Fruit fly (Drosophila melanogaster): Measurements from ENCODE around the gene CG8004.

CG8004 gene

DNA sequence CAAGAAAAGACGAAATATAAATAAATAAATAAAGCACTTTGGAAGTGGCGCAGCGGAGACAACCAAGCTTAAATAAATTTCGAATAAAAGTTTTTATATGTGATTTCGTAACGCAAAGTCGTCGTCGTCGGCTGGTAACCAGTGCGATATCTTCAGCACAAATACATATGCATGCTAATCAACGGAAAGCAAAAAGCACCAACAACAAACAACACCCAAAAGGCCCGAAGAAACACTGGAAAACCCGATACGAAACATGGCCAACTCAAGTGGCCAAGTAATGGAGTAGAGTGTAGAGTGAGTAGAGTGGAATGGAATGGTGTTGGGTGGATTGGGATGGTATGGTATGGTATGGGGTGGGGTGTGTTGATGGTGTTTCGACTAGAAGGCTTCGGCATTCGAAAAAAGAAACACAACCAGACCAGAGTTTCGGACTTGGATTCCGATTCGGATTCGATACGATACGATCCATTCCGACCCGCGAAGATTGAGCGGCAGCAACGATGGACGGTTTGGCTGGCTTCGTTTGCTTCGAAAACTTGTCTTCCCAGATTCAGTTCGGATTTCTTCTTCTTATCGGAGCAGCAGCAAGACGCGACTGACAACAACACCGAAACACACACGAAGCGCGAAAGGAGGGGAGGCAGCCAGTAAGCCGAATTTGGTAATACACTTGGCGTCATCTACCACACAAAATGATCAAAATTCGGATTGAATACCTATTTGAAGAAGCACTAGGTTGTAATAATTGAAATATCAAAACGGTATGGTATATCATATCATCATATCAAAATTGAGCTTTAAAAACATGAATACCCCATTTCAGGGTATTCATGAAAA, 25.5 kb downstream of the CG8004 start (continued):
- TF ChIP-seq Elba2 (GFP tag; optimal IDR thresholded peaks at IDR 0.05) (peak; percentile 13), pnt (GFP tag; optimal IDR thresholded peaks at IDR 0.05) (peak; percentile 87), CG3838 (GFP tag; optimal IDR thresholded peaks at IDR 0.05) (peak; percentile 90), CkIIα-i1 (GFP tag; IDR thresholded peaks at IDR 0.05) (peak; percentile 89; the same call in 1 of the 2 replicates), dm (GFP tag; optimal IDR thresholded peaks at IDR 0.05) (peak; percentile 90), MBD-R2 (GFP tag; IDR thresholded peaks at IDR 0.05) (peak; percentile 96), CG6175 (GFP tag; IDR thresholded peaks at IDR 0.05) (peak; percentile 94), bcd (GFP tag; optimal IDR thresholded peaks at IDR 0.05) (peak; percentile 95), Sox100B (GFP tag; optimal IDR thresholded peaks at IDR 0.05) (peak; percentile 83), aop (GFP tag; IDR thresholded peaks at IDR 0.05) (peak; percentile 70), CG7357 (GFP tag; IDR thresholded peaks at IDR 0.05) (peak; percentile 89), wek (GFP tag; optimal IDR thresholded peaks at IDR 0.05) (peak; percentile 91), Dad (GFP tag; optimal IDR thresholded peaks at IDR 0.05) (peak; percentile 86), Neu2 (GFP tag; optimal IDR thresholded peaks at IDR 0.05; ENCODE audit: borderline replicate concordance) (peak; percentile 64), lmd (GFP tag; IDR thresholded peaks at IDR 0.05) (peak; percentile 97), TFAM (GFP tag; optimal IDR thresholded peaks at IDR 0.05) (peak; percentile 65), CG13424 (tag; optimal IDR thresholded peaks at IDR 0.05) (peak; percentile 95), CG15073 (GFP tag; optimal IDR thresholded peaks at IDR 0.05) (peak; percentile 70), CG17568 (GFP tag; optimal IDR thresholded peaks at IDR 0.05) (peak; percentile 85), Xrp1 (GFP tag; IDR thresholded peaks at IDR 0.05) (peak; percentile 88), CG2129 (GFP tag; IDR thresholded peaks at IDR 0.05; ENCODE audit: partially characterized antibody) (no peak), dmrt11E (tag; optimal IDR thresholded peaks at IDR 0.05) (peak; percentile 81), CG9932 (GFP tag; IDR thresholded peaks at IDR 0.05) (peak; percentile 97), CG4707 (GFP tag; optimal IDR thresholded peaks at IDR 0.05) (peak; percentile 86), CG14667 (GFP tag; IDR thresholded peaks at IDR 0.05) (peak; percentile 92; the same call in 1 of the 2 replicates), org-1 (GFP tag; optimal IDR thresholded peaks at IDR 0.05) (peak; percentile 94), CG31388 (GFP tag; optimal IDR thresholded peaks at IDR 0.05) (peak; percentile 60), pan (optimal IDR thresholded peaks at IDR 0.05) (no peak), pan (GFP tag; optimal IDR thresholded peaks at IDR 0.05 in 1 of 2, IDR thresholded peaks at IDR 0.05 in 1 of 2) (peak in 1 of 2 experiments; percentile 97), jumu (GFP tag; optimal IDR thresholded peaks at IDR 0.05) (peak; percentile 91), CG9727 (GFP tag; optimal IDR thresholded peaks at IDR 0.05) (peak; percentile 91), peb (GFP tag; IDR thresholded peaks at IDR 0.05) (peak; percentile 85), rib (GFP tag; IDR thresholded peaks at IDR 0.05) (peak; percentile 91), tgo (GFP tag; IDR thresholded peaks at IDR 0.05) (peak; percentile 94), CG6765 (GFP tag; optimal IDR thresholded peaks at IDR 0.05) (peak; percentile 90), CG6689 (GFP tag; IDR thresholded peaks at IDR 0.05) (peak; percentile 93), CG12155 (GFP tag; optimal IDR thresholded peaks at IDR 0.05) (peak; percentile 95), CG13894 (tag; optimal IDR thresholded peaks at IDR 0.05) (peak; percentile 87), CG1233 (GFP tag; optimal IDR thresholded peaks at IDR 0.05) (peak; percentile 91), Eip74EF (GFP tag; optimal IDR thresholded peaks at IDR 0.05) (peak in 1 of 2 experiments; percentile 90), br (optimal IDR thresholded peaks at IDR 0.05) (no peak), CG17829 (tag; optimal IDR thresholded peaks at IDR 0.05) (peak; percentile 87), CG17802 (tag; optimal IDR thresholded peaks at IDR 0.05) (peak; percentile 65), scrt (GFP tag; optimal IDR thresholded peaks at IDR 0.05) (peak; percentile 91), ham (GFP tag; IDR thresholded peaks at IDR 0.05) (peak; percentile 91; the same call in 1 of the 2 replicates), CG12299 (tag; optimal IDR thresholded peaks at IDR 0.05) (peak; percentile 87), Dp (GFP tag; optimal IDR thresholded peaks at IDR 0.05) (peak; percentile 0), CG11696 (GFP tag; IDR thresholded peaks at IDR 0.05) (peak; percentile 81), CG13123 (GFP tag; optimal IDR thresholded peaks at IDR 0.05) (peak; percentile 90)
